Worm (Caenorhabditis elegans): ENCODE data around the gene F11G11.14.

Gene F11G11.14

ce11 chrII:4871834-4872233, 8.4 kb downstream of the F11G11.14 start:
- TF ChIP-seq B0310.2 (tag; optimal IDR thresholded peaks at IDR 0.05) = no peak
- no peak for TF ChIP-seq ceh-13 (GFP tag; optimal IDR thresholded peaks at IDR 0.05)
- TF ChIP-seq sea-1 (GFP tag; conservative IDR thresholded peaks at IDR 0.05) = no peak
- TF ChIP-seq pes-1 (GFP tag; IDR thresholded peaks at IDR 0.05) = no peak
- TF ChIP-seq hmg-4 (GFP tag; optimal IDR thresholded peaks at IDR 0.05) = no peak
- no peak for TF ChIP-seq ets-7 (tag; optimal IDR thresholded peaks at IDR 0.05)

DNA sequence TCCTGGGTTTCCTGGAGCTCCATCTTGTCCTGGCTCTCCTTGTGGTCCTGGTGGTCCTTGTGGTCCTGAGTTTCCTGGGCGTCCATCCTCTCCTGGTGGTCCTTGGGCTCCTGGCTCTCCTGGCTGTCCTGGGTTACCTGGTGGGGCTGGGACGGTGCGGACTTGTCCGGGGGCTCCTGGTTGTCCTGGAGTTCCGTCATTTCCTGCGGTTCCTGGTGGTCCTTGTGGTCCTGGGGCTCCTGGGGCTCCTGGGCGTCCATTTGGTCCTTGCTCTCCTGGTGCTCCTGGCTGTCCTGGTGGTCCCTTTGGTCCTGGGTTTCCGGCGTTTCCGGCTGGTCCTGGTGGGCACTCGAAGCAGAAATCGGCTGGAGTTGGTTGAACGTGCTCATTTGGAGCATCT, 8.9 kb downstream of the F11G11.14 start:
- TF ChIP-seq sea-1 (GFP tag; conservative IDR thresholded peaks at IDR 0.05) = 0 out of 2 replicates have a peak, but pooled peaks have one; percentile 24

ce11 chrII:4873029-4873428, 9.5 kb downstream of the F11G11.14 start, which contains the start of gene col-73:
col-73 (minus strand) TSS chrII:4873129.
- no peak for TF ChIP-seq ets-7 (tag; optimal IDR thresholded peaks at IDR 0.05)
- TF ChIP-seq pes-1 (GFP tag; IDR thresholded peaks at IDR 0.05) = no peak
- TF ChIP-seq hmbx-1 (tag; optimal IDR thresholded peaks at IDR 0.05) = no peak
- no peak for TF ChIP-seq B0310.2 (tag; optimal IDR thresholded peaks at IDR 0.05)
- TF ChIP-seq hmg-4 (GFP tag; optimal IDR thresholded peaks at IDR 0.05) = no peak
- TF ChIP-seq F13C5.2 (tag; optimal IDR thresholded peaks at IDR 0.05) = no peak
- no peak for TF ChIP-seq tra-4 (tag; optimal IDR thresholded peaks at IDR 0.05)
- no peak for TF ChIP-seq ceh-13 (GFP tag; optimal IDR thresholded peaks at IDR 0.05)
- TF ChIP-seq aly-1 (tag; optimal IDR thresholded peaks at IDR 0.05) = no peak
- TF ChIP-seq tbx-37 (GFP tag; conservative IDR thresholded peaks at IDR 0.05) = no peak
- no peak for TF ChIP-seq scrt-1 (GFP tag; IDR thresholded peaks at IDR 0.05)
- no peak for TF ChIP-seq tbx-11 (GFP tag; IDR thresholded peaks at IDR 0.05)
- no peak for TF ChIP-seq ama-1 (optimal IDR thresholded peaks at IDR 0.05)
- TF ChIP-seq flt-1 (GFP tag; IDR thresholded peaks at IDR 0.05) = no peak

- TF ChIP-seq ceh-13 (GFP tag; optimal IDR thresholded peaks at IDR 0.05) (no peak), tbx-11 (GFP tag; IDR thresholded peaks at IDR 0.05) (no peak), ets-7 (tag; optimal IDR thresholded peaks at IDR 0.05) (no peak), hnd-1 (tag; optimal IDR thresholded peaks at IDR 0.05) (no peak), ama-1 (optimal IDR thresholded peaks at IDR 0.05) (no peak), F13C5.2 (tag; optimal IDR thresholded peaks at IDR 0.05) (no peak), aly-1 (tag; optimal IDR thresholded peaks at IDR 0.05) (no peak), flt-1 (GFP tag; IDR thresholded peaks at IDR 0.05) (no peak), hmg-4 (GFP tag; optimal IDR thresholded peaks at IDR 0.05) (no peak), tbx-37 (GFP tag; conservative IDR thresholded peaks at IDR 0.05) (no peak), ceh-36 (tag; optimal IDR thresholded peaks at IDR 0.05) (no peak), pes-1 (GFP tag; IDR thresholded peaks at IDR 0.05) (no peak), sea-1 (GFP tag; conservative IDR thresholded peaks at IDR 0.05) (no peak), hmbx-1 (tag; optimal IDR thresholded peaks at IDR 0.05) (no peak)
Observed at ce11 chrII:4874335-4874861, 10.9 kb downstream of the F11G11.14 start, which contains the start of gene F11G11.15. F11G11.15 (plus strand) TSS chrII:4874845.

ce11 chrII:4876091-4876490, 12.6 kb downstream of the F11G11.14 start, which contains the start of gene F11G11.13:
F11G11.13 (minus strand) TSS chrII:4876179.
- TF ChIP-seq ceh-13 (GFP tag; optimal IDR thresholded peaks at IDR 0.05) (no peak), F13C5.2 (tag; optimal IDR thresholded peaks at IDR 0.05) (no peak), hmg-4 (GFP tag; optimal IDR thresholded peaks at IDR 0.05) (no peak), tbx-37 (GFP tag; conservative IDR thresholded peaks at IDR 0.05) (no peak)

- TF ChIP-seq ets-7 (tag; optimal IDR thresholded peaks at IDR 0.05) (no peak), scrt-1 (GFP tag; IDR thresholded peaks at IDR 0.05) (no peak)
Observed at ce11 chrII:4879629-4880028, 16.1 kb downstream of the F11G11.14 start, which contains the start of gene gst-6. gst-6 (plus strand) TSS chrII:4879891.

- TF ChIP-seq ets-7 (tag; optimal IDR thresholded peaks at IDR 0.05) = no peak
- no peak for TF ChIP-seq pes-1 (GFP tag; IDR thresholded peaks at IDR 0.05)
Observed at ce11 chrII:4881727-4882126, 18.2 kb downstream of the F11G11.14 start, which contains the start of gene gst-7. gst-7 (plus strand) TSS chrII:4882062.

ce11 chrII:4882498-4882897, 19.0 kb downstream of the F11G11.14 start:
- TF ChIP-seq flt-1 (GFP tag; IDR thresholded peaks at IDR 0.05) = no peak
- no peak for TF ChIP-seq ceh-13 (GFP tag; optimal IDR thresholded peaks at IDR 0.05)
- TF ChIP-seq scrt-1 (GFP tag; IDR thresholded peaks at IDR 0.05) = no peak
- TF ChIP-seq hmg-4 (GFP tag; optimal IDR thresholded peaks at IDR 0.05) = no peak
- TF ChIP-seq ceh-36 (tag; optimal IDR thresholded peaks at IDR 0.05) = no peak
- no peak for TF ChIP-seq tra-4 (tag; optimal IDR thresholded peaks at IDR 0.05)

DNA sequence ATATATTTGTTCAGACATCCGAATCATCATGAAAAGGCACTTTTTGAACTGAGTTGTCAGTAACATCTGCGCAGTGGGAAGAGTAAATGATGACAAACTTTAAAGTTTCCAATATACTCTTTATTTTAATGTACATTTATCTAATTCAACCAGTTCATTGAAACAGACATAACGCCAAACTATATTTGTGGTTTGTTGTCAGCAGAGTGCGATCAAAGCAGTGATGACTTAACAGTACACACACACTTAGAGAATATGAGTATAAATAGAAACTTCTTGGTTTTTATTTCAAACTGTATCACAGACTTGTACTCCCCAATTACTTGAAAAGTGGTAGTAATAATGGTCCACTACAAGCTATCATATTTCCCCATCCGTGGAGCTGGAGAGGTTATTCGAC, 19.9 kb downstream of the F11G11.14 start, which contains the start of gene gst-8:
Gene gst-8 (plus strand): TSS at position 301 of the 400 bp plus-strand sequence.
- TF ChIP-seq hnd-1 (tag; optimal IDR thresholded peaks at IDR 0.05) = no peak
- no peak for TF ChIP-seq aly-1 (tag; optimal IDR thresholded peaks at IDR 0.05)
- TF ChIP-seq F13C5.2 (tag; optimal IDR thresholded peaks at IDR 0.05) = no peak
- TF ChIP-seq tbx-37 (GFP tag; conservative IDR thresholded peaks at IDR 0.05) = no peak
